Worm (Caenorhabditis elegans): ENCODE results near the gene ocr-4.

DNA sequence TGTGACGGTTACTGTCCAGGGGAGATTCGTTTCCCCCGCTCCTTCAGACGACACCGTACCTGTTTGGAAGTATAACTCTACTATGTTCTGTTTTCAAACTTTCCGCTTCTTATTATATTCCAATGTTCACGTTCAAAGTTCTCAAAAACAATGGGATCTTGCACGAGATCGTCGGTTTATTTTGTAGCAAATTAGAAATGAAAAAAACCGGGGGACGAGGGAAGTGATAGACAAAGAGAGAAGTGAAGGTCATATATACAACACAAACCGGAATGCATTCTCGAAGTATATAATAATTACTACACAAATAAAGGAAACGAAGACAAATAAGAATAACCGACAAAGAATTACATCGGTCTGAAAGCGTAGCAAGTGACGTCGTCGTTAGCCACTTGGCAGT, 22.9 kb downstream of the ocr-4 start:
- TF ChIP-seq ets-7 (tag; optimal IDR thresholded peaks at IDR 0.05) (no peak), hnd-1 (tag; optimal IDR thresholded peaks at IDR 0.05) (no peak), ama-1 (optimal IDR thresholded peaks at IDR 0.05) (no peak), tbx-37 (GFP tag; conservative IDR thresholded peaks at IDR 0.05) (no peak), ceh-13 (GFP tag; optimal IDR thresholded peaks at IDR 0.05) (no peak), sea-1 (GFP tag; conservative IDR thresholded peaks at IDR 0.05) (no peak), flt-1 (GFP tag; IDR thresholded peaks at IDR 0.05) (no peak), B0310.2 (tag; optimal IDR thresholded peaks at IDR 0.05) (no peak), tra-4 (tag; optimal IDR thresholded peaks at IDR 0.05) (no peak), ceh-36 (tag; optimal IDR thresholded peaks at IDR 0.05) (no peak), hmg-4 (GFP tag; optimal IDR thresholded peaks at IDR 0.05) (no peak), tbx-11 (GFP tag; IDR thresholded peaks at IDR 0.05) (no peak), aly-1 (tag; optimal IDR thresholded peaks at IDR 0.05) (no peak)

Measured in whole organism, early embryonic.